Fruit fly (Drosophila melanogaster): ENCODE data around the gene Obp18a.
A peak's percentile ranks its signal among the peaks of the same experiment; 100 is the strongest.

Gene Obp18a

DNA sequence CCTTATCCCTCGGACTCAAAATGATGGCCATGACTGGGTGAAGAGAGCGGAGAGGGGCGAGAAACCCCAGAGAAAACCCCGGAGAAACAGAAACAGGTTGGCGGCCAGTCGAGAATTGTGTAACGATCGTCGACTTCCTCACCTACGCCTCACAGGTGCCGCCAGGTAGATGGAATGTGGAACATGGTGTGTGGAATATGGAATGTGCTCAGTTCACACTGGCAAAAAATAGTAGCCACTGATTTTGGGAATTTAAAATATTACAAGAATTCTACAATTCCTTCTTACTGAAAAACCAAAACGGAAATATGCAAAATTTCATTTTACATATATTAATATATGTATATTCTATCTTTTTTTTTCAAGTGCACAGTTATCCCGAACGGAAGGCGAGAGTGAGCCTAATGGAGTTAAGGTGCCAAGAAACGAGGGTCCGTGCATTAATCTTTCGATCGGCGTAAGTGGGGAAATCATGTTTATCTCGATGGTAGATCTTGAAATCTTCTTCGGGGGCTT, 20.3 kb upstream of the Obp18a start (continued):
- TF ChIP-seq CG7928 (GFP tag; optimal IDR thresholded peaks at IDR 0.05), result peak; percentile 25
- peak; percentile 89 for TF ChIP-seq CG7839 (tag; optimal IDR thresholded peaks at IDR 0.05)
- no peak for TF ChIP-seq CG16813 (GFP tag; IDR thresholded peaks at IDR 0.05; ENCODE audit: partially characterized antibody)
- no peak for TF ChIP-seq dati (GFP tag; IDR thresholded peaks at IDR 0.05)
- TF ChIP-seq D (optimal IDR thresholded peaks at IDR 0.05), result no peak
- peak; percentile 82 for TF ChIP-seq D (GFP tag; optimal IDR thresholded peaks at IDR 0.05)
- TF ChIP-seq bbx (GFP tag; IDR thresholded peaks at IDR 0.05; ENCODE audit: partially characterized antibody), result no peak
- peak; percentile 84 for TF ChIP-seq Drgx (GFP tag; IDR thresholded peaks at IDR 0.05)
- TF ChIP-seq br (optimal IDR thresholded peaks at IDR 0.05), result no peak
- peak; percentile 67 for TF ChIP-seq CG4328 (GFP tag; optimal IDR thresholded peaks at IDR 0.05)
- peak; percentile 87 for TF ChIP-seq otp (GFP tag; IDR thresholded peaks at IDR 0.05)
- TF ChIP-seq odd (GFP tag; optimal IDR thresholded peaks at IDR 0.05), result peak; percentile 82
- no peak for TF ChIP-seq tx (GFP tag; optimal IDR thresholded peaks at IDR 0.05)
- peak; percentile 76 for TF ChIP-seq CG6254 (GFP tag; optimal IDR thresholded peaks at IDR 0.05)
- peak; percentile 63 for TF ChIP-seq CG15011 (GFP tag; optimal IDR thresholded peaks at IDR 0.05)
- no peak for TF ChIP-seq CG12071 (GFP tag; optimal IDR thresholded peaks at IDR 0.05)
- TF ChIP-seq CG12942 (GFP tag; optimal IDR thresholded peaks at IDR 0.05), result peak; percentile 48
- peak; percentile 52 for TF ChIP-seq CG1024 (GFP tag; IDR thresholded peaks at IDR 0.05)
- no peak for TF ChIP-seq Scr (GFP tag; IDR thresholded peaks at IDR 0.05; ENCODE audit: partially characterized antibody)
- peak; percentile 28 for TF ChIP-seq CG7786 (GFP tag; optimal IDR thresholded peaks at IDR 0.05)
- peak; percentile 97 for TF ChIP-seq CG33557 (GFP tag; optimal IDR thresholded peaks at IDR 0.05)
- peak; percentile 64 for TF ChIP-seq toy (GFP tag; IDR thresholded peaks at IDR 0.05)
- TF ChIP-seq CG14050 (GFP tag; IDR thresholded peaks at IDR 0.05), result peak; percentile 27; the same call in 1 of the 3 replicates
- peak; percentile 64 for TF ChIP-seq Lhr (GFP tag; optimal IDR thresholded peaks at IDR 0.05)
- peak; percentile 82 for TF ChIP-seq tin (GFP tag; optimal IDR thresholded peaks at IDR 0.05)
- no peak for TF ChIP-seq Tbp (GFP tag; optimal IDR thresholded peaks at IDR 0.05)
- peak; percentile 79 for TF ChIP-seq CG7271 (tag; optimal IDR thresholded peaks at IDR 0.05)
- TF ChIP-seq HmgD (GFP tag; optimal IDR thresholded peaks at IDR 0.05), result no peak
- TF ChIP-seq H15 (GFP tag; IDR thresholded peaks at IDR 0.05), result peak; percentile 58; the same call in 1 of the 3 replicates
- TF ChIP-seq ash1 (GFP tag; optimal IDR thresholded peaks at IDR 0.05), result no peak
- TF ChIP-seq psq (GFP tag; optimal IDR thresholded peaks at IDR 0.05), result peak; percentile 44
- TF ChIP-seq Neu2 (GFP tag; optimal IDR thresholded peaks at IDR 0.05; ENCODE audit: borderline replicate concordance), result no peak
- TF ChIP-seq pzg (GFP tag; optimal IDR thresholded peaks at IDR 0.05), result no peak
- no peak for TF ChIP-seq p53 (GFP tag; optimal IDR thresholded peaks at IDR 0.05)
- TF ChIP-seq nmo (GFP tag; optimal IDR thresholded peaks at IDR 0.05), result peak; percentile 88
- TF ChIP-seq pita (GFP tag; optimal IDR thresholded peaks at IDR 0.05), result no peak
- TF ChIP-seq lov (optimal IDR thresholded peaks at IDR 0.05), result no peak
- peak; percentile 90 for TF ChIP-seq lov (GFP tag; IDR thresholded peaks at IDR 0.05)
- peak; percentile 81; the same call in 1 of the 2 replicates for TF ChIP-seq chm (GFP tag; IDR thresholded peaks at IDR 0.05)
- peak; percentile 79 for TF ChIP-seq Hr3 (GFP tag; optimal IDR thresholded peaks at IDR 0.05)
- TF ChIP-seq CG12155 (GFP tag; optimal IDR thresholded peaks at IDR 0.05), result peak; percentile 69
- TF ChIP-seq Six4 (GFP tag; optimal IDR thresholded peaks at IDR 0.05), result peak; percentile 79
- peak; percentile 77 for TF ChIP-seq Fer3 (tag; optimal IDR thresholded peaks at IDR 0.05)
- TF ChIP-seq danr (GFP tag; IDR thresholded peaks at IDR 0.05), result peak; percentile 64
- TF ChIP-seq CG4404 (GFP tag; IDR thresholded peaks at IDR 0.05), result peak; percentile 92
- TF ChIP-seq Side (GFP tag; optimal IDR thresholded peaks at IDR 0.05), result peak; percentile 26
- TF ChIP-seq Abd-B (GFP tag; optimal IDR thresholded peaks at IDR 0.05), result peak; percentile 73
- peak; percentile 84 for TF ChIP-seq croc (GFP tag; conservative IDR thresholded peaks at IDR 0.05)
- peak; percentile 73 for TF ChIP-seq slbo (GFP tag; IDR thresholded peaks at IDR 0.05)
- no peak for TF ChIP-seq CG3838 (GFP tag; optimal IDR thresholded peaks at IDR 0.05)
- peak; percentile 75 for TF ChIP-seq Fer1 (GFP tag; optimal IDR thresholded peaks at IDR 0.05)
